Worm (Caenorhabditis elegans) whole organism, young adult: ENCODE results near the gene inx-3.

Source experiments
- B0019.2 ChIP-seq: fragments of 200-800 bp; sonication (Bioruptor generic); conservative IDR thresholded peaks from 2 replicates; pipeline ENCODE4 v1.3.6; 2022; ENCODE audit warnings: missing genetic modification reagents, missing genetic modification characterization, missing compliant biosample characterization
- C17E4.6 ChIP-seq: fragments of 200-800 bp; sonication (Bioruptor generic); IDR thresholded peaks from 2 replicates; pipeline ENCODE4 v1.3.6; 2022; ENCODE audit warnings: missing genetic modification reagents, missing genetic modification characterization, missing compliant biosample characterization
- F23B12.7 ChIP-seq: sonication (generic microtip); optimal IDR thresholded peaks from 2 replicates; lab custom pipeline; 2017; ENCODE audit warnings: missing genetic modification characterization, mild to moderate bottlenecking, missing compliant biosample characterization, antibody characterized with exemption, moderate library complexity; ENCODE audit not compliant: insufficient read depth
- F37B4.10 ChIP-seq: fragments of 200-800 bp; sonication (Bioruptor generic); IDR thresholded peaks from 2 replicates; pipeline ENCODE4 v1.3.6; 2022; ENCODE audit warnings: missing genetic modification characterization, missing compliant biosample characterization
- F49E8.2 ChIP-seq: sonication (generic microtip); optimal IDR thresholded peaks from 3 replicates; lab custom pipeline; 2017; ENCODE audit warnings: missing genetic modification characterization, mild to moderate bottlenecking, missing compliant biosample characterization, antibody characterized with exemption, moderate library complexity; ENCODE audit not compliant: insufficient read depth
- F52B5.7 ChIP-seq: sonication (generic microtip); optimal IDR thresholded peaks from 2 replicates; lab custom pipeline; 2016; ENCODE audit warnings: mild to moderate bottlenecking, missing genetic modification characterization, missing compliant biosample characterization
- F55B11.4 ChIP-seq: sonication (generic microtip); optimal IDR thresholded peaks from 2 replicates; lab custom pipeline; 2016; ENCODE audit warnings: missing compliant biosample characterization, missing genetic modification characterization, borderline replicate concordance; ENCODE audit not compliant: insufficient read depth
- F57C9.4 ChIP-seq: sonication (generic microtip); optimal IDR thresholded peaks from 2 replicates; lab custom pipeline; 2017; ENCODE audit warnings: mild to moderate bottlenecking, missing genetic modification characterization, missing compliant biosample characterization
- K11D2.4 ChIP-seq: fragments of 200-800 bp; sonication (Bioruptor generic); IDR thresholded peaks from 2 replicates; pipeline ENCODE4 v1.3.6; 2022; ENCODE audit warnings: missing genetic modification reagents, missing genetic modification characterization, missing compliant biosample characterization
- K12H6.12 ChIP-seq: fragments of 200-800 bp; sonication (Bioruptor generic); optimal IDR thresholded peaks from 2 replicates; lab custom pipeline; 2018; ENCODE audit warnings: mild to moderate bottlenecking, missing genetic modification characterization, missing compliant biosample characterization
- T26A5.8 ChIP-seq: sonication (generic microtip); optimal IDR thresholded peaks from 2 replicates; lab custom pipeline; 2016; ENCODE audit warnings: missing genetic modification characterization, missing compliant biosample characterization
- Y53G8AR.9 ChIP-seq: fragments of 200-800 bp; sonication (Bioruptor generic); conservative IDR thresholded peaks from 2 replicates; pipeline ENCODE4 v1.3.6; 2022; ENCODE audit warnings: missing genetic modification reagents, missing genetic modification characterization, missing compliant biosample characterization
- Y67H2A.10 ChIP-seq: fragments of 200-800 bp; sonication (Bioruptor generic); conservative IDR thresholded peaks from 2 replicates; pipeline ENCODE4 v1.3.6; 2022; ENCODE audit warnings: missing genetic modification reagents, missing genetic modification characterization, missing compliant biosample characterization
- Y79H2A.3 ChIP-seq: fragments of 200-800 bp; sonication (Bioruptor generic); conservative IDR thresholded peaks from 2 replicates; pipeline ENCODE4 v1.3.6; 2022; ENCODE audit warnings: missing genetic modification reagents, missing genetic modification characterization, missing compliant biosample characterization
- Y95B8A.8 ChIP-seq: fragments of 200-800 bp; sonication (Bioruptor generic); IDR thresholded peaks from 2 replicates; pipeline ENCODE4 v1.3.6; 2022; ENCODE audit warnings: missing genetic modification reagents, missing genetic modification characterization, missing compliant biosample characterization
- ZK185.1 ChIP-seq: sonication (generic microtip); optimal IDR thresholded peaks from 2 replicates; lab custom pipeline; 2016; ENCODE audit warnings: mild to moderate bottlenecking, missing genetic modification characterization, missing compliant biosample characterization; ENCODE audit not compliant: poor library complexity, severe bottlenecking
- akir-1 ChIP-seq: fragments of 200-800 bp; sonication (Bioruptor generic); optimal IDR thresholded peaks from 2 replicates; lab custom pipeline; 2018; ENCODE audit warnings: mild to moderate bottlenecking, missing genetic modification characterization, moderate library complexity, missing compliant biosample characterization
- attf-5 ChIP-seq: fragments of 200-800 bp; sonication (Bioruptor generic); optimal IDR thresholded peaks from 2 replicates; lab custom pipeline; 2018; ENCODE audit warnings: mild to moderate bottlenecking, missing genetic modification characterization, missing compliant biosample characterization
- bed-1 ChIP-seq: fragments of 200-800 bp; sonication (Bioruptor generic); IDR thresholded peaks from 2 replicates; pipeline ENCODE4 v1.3.6; 2022; ENCODE audit warnings: missing genetic modification reagents, missing genetic modification characterization, missing compliant biosample characterization
- ccch-3 ChIP-seq: fragments of 200-800 bp; sonication (Bioruptor generic); optimal IDR thresholded peaks from 2 replicates; lab custom pipeline; 2018; ENCODE audit warnings: mild to moderate bottlenecking, missing genetic modification characterization, missing compliant biosample characterization
- cebp-1 ChIP-seq, 2 experiments: fragments of 200-800 bp in 1 of 2; sonication (Bioruptor generic) in 1 of 2; sonication (generic microtip) in 1 of 2; IDR thresholded peaks in 1 of 2; optimal IDR thresholded peaks in 1 of 2; 2 replicates each; pipeline versions ENCODE4 v1.3.6 to Lab custom; 2017 to 2022; ENCODE audit warnings: missing compliant biosample characterization in 2 of 2, missing genetic modification characterization in 2 of 2, mild to moderate bottlenecking in 1 of 2, missing genetic modification reagents in 1 of 2, moderate library complexity in 1 of 2
- ceh-27 ChIP-seq: fragments of 200-800 bp; sonication (Bioruptor generic); optimal IDR thresholded peaks from 2 replicates; lab custom pipeline; 2018; ENCODE audit warnings: mild to moderate bottlenecking, missing genetic modification characterization, moderate library complexity, missing compliant biosample characterization
- die-1 ChIP-seq: sonication (generic microtip); optimal IDR thresholded peaks from 2 replicates; lab custom pipeline; 2016; ENCODE audit warnings: missing genotype, mild to moderate bottlenecking, missing genetic modification characterization, missing compliant biosample characterization
- egl-44 ChIP-seq: fragments of 200-800 bp; sonication (Bioruptor generic); IDR thresholded peaks from 2 replicates; pipeline ENCODE4 v1.3.6; 2022; ENCODE audit warnings: missing genetic modification reagents, missing genetic modification characterization, missing compliant biosample characterization
- ekl-4 ChIP-seq: fragments of 200-800 bp; sonication (Bioruptor generic); IDR thresholded peaks from 2 replicates; pipeline ENCODE4 v1.3.6; 2022; ENCODE audit warnings: missing genetic modification reagents, missing genetic modification characterization, missing compliant biosample characterization
- him-1 ChIP-seq: sonication (generic microtip); optimal IDR thresholded peaks from 2 replicates; lab custom pipeline; 2016; ENCODE audit warnings: missing genotype, missing genetic modification reagents, missing genetic modification characterization, missing compliant biosample characterization
- hlh-12 ChIP-seq: sonication (generic microtip); optimal IDR thresholded peaks from 2 replicates; lab custom pipeline; 2016; ENCODE audit warnings: missing genetic modification characterization, missing compliant biosample characterization
- hmg-20 ChIP-seq: fragments of 200-800 bp; sonication (Bioruptor generic); IDR thresholded peaks from 2 replicates; pipeline ENCODE4 v1.3.6; 2022; ENCODE audit warnings: missing genetic modification reagents, missing genetic modification characterization, missing compliant biosample characterization
- hsf-1 ChIP-seq: fragments of 200-800 bp; sonication (Bioruptor generic); IDR thresholded peaks from 2 replicates; pipeline ENCODE4 v1.3.6; 2022; ENCODE audit warnings: missing genetic modification reagents, missing genetic modification characterization, missing compliant biosample characterization
- let-526 ChIP-seq: fragments of 200-800 bp; sonication (Bioruptor generic); IDR thresholded peaks from 2 replicates; pipeline ENCODE4 v1.3.6; 2022; ENCODE audit warnings: missing genetic modification reagents, missing genetic modification characterization, missing compliant biosample characterization
- lin-26 ChIP-seq: fragments of 200-800 bp; sonication (Bioruptor generic); IDR thresholded peaks from 2 replicates; pipeline ENCODE4 v1.3.6; 2022; ENCODE audit warnings: missing genetic modification reagents, missing genetic modification characterization, missing compliant biosample characterization
- lsl-1 ChIP-seq: fragments of 200-800 bp; sonication (Bioruptor generic); optimal IDR thresholded peaks from 2 replicates; lab custom pipeline; 2018; ENCODE audit warnings: mild to moderate bottlenecking, missing genetic modification characterization, moderate library complexity, missing compliant biosample characterization
- madf-3 ChIP-seq: fragments of 200-800 bp; sonication (Bioruptor generic); IDR thresholded peaks from 2 replicates; pipeline ENCODE4 v1.3.6; 2022; ENCODE audit warnings: missing genetic modification reagents, missing genetic modification characterization, missing compliant biosample characterization
- madf-8 ChIP-seq: fragments of 200-800 bp; sonication (Bioruptor generic); conservative IDR thresholded peaks from 2 replicates; pipeline ENCODE4 v1.3.6; 2022; ENCODE audit warnings: missing genetic modification reagents, missing genetic modification characterization, missing compliant biosample characterization
- nfyb-1 ChIP-seq: fragments of 200-800 bp; sonication (Bioruptor generic); IDR thresholded peaks from 2 replicates; pipeline ENCODE4 v1.3.6; 2022; ENCODE audit warnings: missing genetic modification reagents, missing genetic modification characterization, missing compliant biosample characterization
- rec-8 ChIP-seq, 2 experiments: sonication (generic microtip); optimal IDR thresholded peaks; 2 replicates each; lab custom pipeline; 2016; ENCODE audit warnings: mild to moderate bottlenecking in 2 of 2, missing genetic modification characterization in 2 of 2, missing genetic modification reagents in 2 of 2, missing genotype in 2 of 2, missing biosample characterization in 1 of 2, missing compliant biosample characterization in 1 of 2, moderate library complexity in 1 of 2
- snpc-1.3 ChIP-seq: sonication (generic microtip); optimal IDR thresholded peaks from 2 replicates; lab custom pipeline; 2017; ENCODE audit warnings: missing genetic modification characterization, mild to moderate bottlenecking, missing compliant biosample characterization, antibody characterized with exemption, moderate library complexity, missing genotype, missing genetic modification reagents; ENCODE audit not compliant: insufficient read depth
- snpc-3.4 ChIP-seq: sonication (generic microtip); optimal IDR thresholded peaks from 2 replicates; lab custom pipeline; 2017; ENCODE audit warnings: missing genetic modification characterization, mild to moderate bottlenecking, missing compliant biosample characterization, antibody characterized with exemption, moderate library complexity, missing genotype, missing genetic modification reagents
- tbx-9 ChIP-seq: sonication (generic microtip); optimal IDR thresholded peaks from 2 replicates; lab custom pipeline; 2016; ENCODE audit warnings: borderline replicate concordance, missing genetic modification characterization, inconsistent platforms, missing compliant biosample characterization
- unc-130 ChIP-seq: sonication (generic microtip); optimal IDR thresholded peaks from 2 replicates; lab custom pipeline; 2016; ENCODE audit warnings: missing genetic modification reagents, missing genetic modification characterization, missing compliant biosample characterization
- ztf-18 ChIP-seq: sonication (generic microtip); optimal IDR thresholded peaks from 2 replicates; lab custom pipeline; 2016; ENCODE audit warnings: missing genotype, mild to moderate bottlenecking, missing genetic modification characterization, missing compliant biosample characterization
- ztf-26 ChIP-seq: sonication (generic microtip); optimal IDR thresholded peaks from 2 replicates; lab custom pipeline; 2017; ENCODE audit warnings: missing genetic modification characterization, missing compliant biosample characterization

The inx-3 gene

DNA sequence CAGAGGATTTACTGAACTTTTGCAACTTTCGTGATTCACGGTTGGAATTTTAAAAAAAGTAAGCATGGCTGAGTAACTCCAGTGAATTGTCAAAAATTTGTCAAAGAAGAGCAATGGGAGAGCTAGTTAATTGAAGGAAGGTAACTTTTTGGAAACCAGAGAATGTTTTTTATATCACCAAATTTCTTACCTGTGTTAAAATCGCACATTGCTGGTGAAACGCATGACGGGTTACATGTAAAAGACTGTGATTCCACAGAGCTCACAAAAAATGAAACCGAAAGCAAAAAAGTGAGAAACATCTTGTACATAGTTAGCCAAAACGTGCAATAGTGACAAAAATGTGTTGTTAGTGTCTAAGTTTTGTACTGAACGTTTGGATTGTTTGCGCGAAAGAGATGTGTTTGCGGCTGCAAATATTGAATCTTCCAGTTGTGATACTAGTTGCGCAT is 3.2 kb downstream of the inx-3 start, which contains the start of gene F22F4.9:
Gene F22F4.9 (minus strand): TSS at position 402 of the 452 bp plus-strand sequence.
- TF ChIP-seq unc-130, result no peak
- TF ChIP-seq bed-1 (GFP tag; lab: Robert Waterston, UW), result no peak
- TF ChIP-seq cebp-1 (GFP tag; IDR thresholded peaks at IDR 0.05; lab: Robert Waterston, UW), result no peak
- no peak for TF ChIP-seq cebp-1 (tag; optimal IDR thresholded peaks at IDR 0.05; lab: Kevin White, UChicago)
- TF ChIP-seq attf-5 (GFP tag; lab: Kevin White, UChicago), result no peak
- no peak for TF ChIP-seq snpc-3.4
- no peak for TF ChIP-seq ccch-3 (GFP tag; lab: Kevin White, UChicago)
- no peak for TF ChIP-seq T26A5.8 (tag; lab: Kevin White, UChicago)
- TF ChIP-seq F57C9.4 (tag; lab: Kevin White, UChicago), result no peak
- no peak for TF ChIP-seq tbx-9 (tag; lab: Kevin White, UChicago)
- TF ChIP-seq hmg-20, result no peak
- TF ChIP-seq C17E4.6 (GFP tag; lab: Robert Waterston, UW), result no peak
- TF ChIP-seq F49E8.2 (tag; lab: Kevin White, UChicago), result no peak
- TF ChIP-seq him-1 (tag; lab: Kevin White, UChicago), result no peak
- TF ChIP-seq lsl-1 (GFP tag; lab: Kevin White, UChicago), result no peak

DNA sequence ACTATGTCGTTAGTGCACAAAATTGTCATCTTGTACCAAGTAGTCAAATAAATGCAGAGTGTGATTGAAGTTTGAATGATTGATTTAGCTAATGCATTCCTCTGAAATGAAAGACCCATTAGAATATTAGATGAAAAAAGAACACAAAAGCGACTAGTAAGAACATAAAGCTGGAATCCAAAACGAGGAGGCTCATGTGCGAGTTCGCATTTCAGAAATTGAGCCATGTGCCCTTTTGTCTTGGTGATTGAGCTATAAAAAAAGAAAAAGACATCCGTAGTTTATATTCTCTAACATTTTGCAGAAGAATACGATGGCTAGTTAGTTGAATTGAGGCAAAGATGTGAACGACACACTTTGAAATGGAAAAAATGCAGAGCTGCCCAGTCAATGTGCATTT is 5.5 kb downstream of the inx-3 start, which contains the start of gene F22F4.4:
Gene F22F4.4 (minus strand): TSS at position 101 of the 400 bp plus-strand sequence.
- TF ChIP-seq F55B11.4 (tag; lab: Kevin White, UChicago) (no peak), Y79H2A.3 (GFP tag; lab: Robert Waterston, UW) (no peak), Y53G8AR.9 (GFP tag; lab: Robert Waterston, UW) (no peak)

DNA sequence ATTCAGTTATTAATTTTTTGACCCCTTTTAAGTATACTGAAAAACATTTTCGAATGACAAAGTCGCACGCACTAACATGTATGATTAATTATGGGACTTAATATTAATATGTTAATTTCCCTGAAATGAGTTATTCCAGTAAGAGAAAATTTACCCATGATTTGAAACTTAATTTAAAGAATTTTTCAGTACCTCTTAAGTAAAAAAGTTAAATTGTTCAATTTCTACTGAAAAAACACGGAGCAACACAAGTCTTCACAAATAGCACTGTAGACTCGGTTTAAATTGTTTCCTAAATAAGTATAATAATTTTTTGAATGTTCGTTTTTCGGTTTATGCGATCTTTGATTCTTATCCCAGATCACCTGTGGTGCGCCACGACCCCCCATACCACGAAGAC is 6.5 kb downstream of the inx-3 start:
- no peak for TF ChIP-seq let-526 (GFP tag; lab: Robert Waterston, UW)
- TF ChIP-seq hsf-1 (GFP tag; lab: Robert Waterston, UW), result no peak
- TF ChIP-seq rec-8 (tag; optimal IDR thresholded peaks at IDR 0.05; lab: Kevin White, UChicago), result no peak
- no peak for TF ChIP-seq ZK185.1 (tag; lab: Kevin White, UChicago)
- TF ChIP-seq snpc-1.3 (tag; lab: Kevin White, UChicago), result no peak
- TF ChIP-seq madf-3 (GFP tag; lab: Robert Waterston, UW), result no peak
- no peak for TF ChIP-seq lin-26 (GFP tag; lab: Robert Waterston, UW)
- TF ChIP-seq Y95B8A.8 (GFP tag; lab: Robert Waterston, UW), result no peak
- TF ChIP-seq egl-44 (GFP tag; lab: Robert Waterston, UW), result no peak
- no peak for TF ChIP-seq ztf-26 (tag; lab: Kevin White, UChicago)
- TF ChIP-seq ekl-4 (GFP tag; lab: Robert Waterston, UW), result no peak
- TF ChIP-seq hlh-12 (tag; lab: Kevin White, UChicago), result no peak

DNA sequence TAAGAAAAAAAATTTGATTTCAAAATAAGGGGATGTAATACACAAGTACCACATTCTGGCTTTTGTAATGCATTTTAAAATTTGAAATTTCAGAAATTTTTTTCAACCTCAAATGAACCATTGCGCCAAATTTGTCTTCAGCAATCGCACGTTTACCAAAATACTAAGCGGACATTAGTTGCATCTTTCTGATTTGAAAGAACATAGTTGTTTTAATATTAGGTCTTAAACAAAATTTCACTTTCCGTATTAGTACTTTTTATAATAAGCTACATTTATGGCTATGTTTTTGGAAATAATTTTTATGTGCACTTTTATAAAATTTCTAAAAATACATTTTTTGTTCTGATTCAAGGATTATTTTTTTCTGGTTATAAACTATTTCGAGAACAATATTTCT is 7.9 kb downstream of the inx-3 start, which contains the start of gene sups-1:
Gene sups-1 (plus strand): TSS at position 301 of the 400 bp plus-strand sequence.
- no peak for TF ChIP-seq K12H6.12 (tag; lab: Kevin White, UChicago)
- no peak for TF ChIP-seq ceh-27 (GFP tag; lab: Kevin White, UChicago)
- TF ChIP-seq ztf-18 (tag; lab: Kevin White, UChicago), result no peak
- no peak for TF ChIP-seq die-1 (tag; lab: Kevin White, UChicago)
- TF ChIP-seq Y67H2A.10 (GFP tag; lab: Robert Waterston, UW), result no peak
- TF ChIP-seq B0019.2 (GFP tag; lab: Robert Waterston, UW), result no peak
- no peak for TF ChIP-seq K11D2.4 (GFP tag; lab: Robert Waterston, UW)
- no peak for TF ChIP-seq F52B5.7 (tag; lab: Kevin White, UChicago)
- no peak for TF ChIP-seq Y53G8AR.9 (GFP tag; lab: Robert Waterston, UW)
- no peak for TF ChIP-seq akir-1 (GFP tag; lab: Kevin White, UChicago)
- TF ChIP-seq madf-8 (GFP tag; lab: Robert Waterston, UW), result no peak
- TF ChIP-seq F37B4.10 (GFP tag; lab: Robert Waterston, UW), result no peak
- no peak for TF ChIP-seq F23B12.7 (tag; lab: Kevin White, UChicago)
- TF ChIP-seq nfyb-1 (GFP tag; lab: Robert Waterston, UW), result no peak
- no peak for TF ChIP-seq hmg-20
- TF ChIP-seq F49E8.2 (tag; lab: Kevin White, UChicago), result no peak
